Worm (Caenorhabditis elegans) whole organism, midembryonic: ENCODE data around the gene F21D5.3.

ENCODE experiments used
- T22C8.4 ChIP-seq: fragments of 200-800 bp; sonication (Bioruptor generic); IDR thresholded peaks from 2 replicates; pipeline ENCODE4 v1.3.6; 2022; ENCODE audit warnings: missing genetic modification characterization, missing compliant biosample characterization
- tab-1 ChIP-seq: fragments of 200-800 bp; sonication (Bioruptor generic); IDR thresholded peaks from 2 replicates; pipeline ENCODE4 v1.3.6; 2022; ENCODE audit warnings: missing genetic modification characterization, missing compliant biosample characterization
- ztf-29 ChIP-seq: fragments of 200-800 bp; sonication (Bioruptor generic); IDR thresholded peaks from 2 replicates; pipeline ENCODE4 v1.3.6; 2022; ENCODE audit warnings: missing genetic modification reagents, missing genetic modification characterization, missing compliant biosample characterization

ce11 chrIV:8769539-8769938 lies 38.9 kb downstream of the F21D5.3 start, which contains the start of gene F20C5.5:
- TF ChIP-seq ztf-29, result no peak
- no peak for TF ChIP-seq tab-1
- TF ChIP-seq T22C8.4, result no peak
